Fruit fly (Drosophila melanogaster) whole organism, embryonic: ENCODE measurements around the gene CG14277.
A peak's percentile ranks its signal among the peaks of the same experiment; 100 is the strongest.

ENCODE experiments used
- Atf6 ChIP-seq: fragments of 200-800 bp; sonication (Bioruptor generic); IDR thresholded peaks from 2 replicates; pipeline ENCODE4 v1.3.6; 2022; ENCODE audit warnings: missing biosample characterization, missing genetic modification characterization
- CG1024 ChIP-seq: fragments of 200-800 bp; sonication (Bioruptor generic); IDR thresholded peaks from 2 replicates; pipeline ENCODE4 v1.3.6; 2022; ENCODE audit warnings: missing biosample characterization, missing genetic modification characterization
- CG11247 ChIP-seq: fragments of 200-800 bp; sonication (Bioruptor generic); IDR thresholded peaks from 2 replicates; pipeline ENCODE4 v1.3.6; 2022; ENCODE audit warnings: missing biosample characterization, missing genetic modification characterization
- CG11398 ChIP-seq: fragments of 200-800 bp; sonication (Bioruptor generic); optimal IDR thresholded peaks from 2 replicates; lab custom pipeline; 2016; ENCODE audit warnings: missing biosample characterization, missing genetic modification characterization
- CG12236 ChIP-seq: fragments of 200-800 bp; sonication (Bioruptor generic); optimal IDR thresholded peaks from 2 replicates; lab custom pipeline; 2016; ENCODE audit warnings: missing biosample characterization, missing genetic modification characterization
- CG12299 ChIP-seq: fragments of 200-800 bp; sonication (Bioruptor generic); optimal IDR thresholded peaks from 2 replicates; lab custom pipeline; 2018; ENCODE audit warnings: missing biosample characterization, mild to moderate bottlenecking, missing genetic modification characterization
- CG12659 ChIP-seq: fragments of 200-800 bp; sonication (Bioruptor generic); optimal IDR thresholded peaks from 3 replicates; lab custom pipeline; 2017; ENCODE audit warnings: mild to moderate bottlenecking, missing biosample characterization, missing genetic modification reagents, missing genetic modification characterization
- CG12744 ChIP-seq: fragments of 200-800 bp; sonication (Bioruptor generic); optimal IDR thresholded peaks from 2 replicates; lab custom pipeline; 2016; ENCODE audit warnings: missing biosample characterization, missing genetic modification characterization
- CG12942 ChIP-seq: fragments of 200-800 bp; sonication (Bioruptor generic); optimal IDR thresholded peaks from 3 replicates; lab custom pipeline; 2016; ENCODE audit warnings: missing biosample characterization, missing genetic modification characterization
- CG1603 ChIP-seq: fragments of 200-800 bp; sonication (Bioruptor generic); optimal IDR thresholded peaks from 2 replicates; lab custom pipeline; 2019; ENCODE audit warnings: missing biosample characterization, mild to moderate bottlenecking, missing genetic modification characterization, moderate library complexity
- CG16815 ChIP-seq: fragments of 200-800 bp; sonication (Bioruptor generic); optimal IDR thresholded peaks from 3 replicates; lab custom pipeline; 2017; ENCODE audit warnings: missing biosample characterization, mild to moderate bottlenecking, missing genetic modification characterization
- CG17328 ChIP-seq: fragments of 200-800 bp; sonication (Bioruptor generic); IDR thresholded peaks from 2 replicates; pipeline ENCODE4 v1.3.6; 2022; ENCODE audit warnings: missing biosample characterization, missing genetic modification characterization
- CG17568 ChIP-seq: fragments of 200-800 bp; sonication (Bioruptor generic); optimal IDR thresholded peaks from 2 replicates; lab custom pipeline; 2018; ENCODE audit warnings: missing biosample characterization, mild to moderate bottlenecking, missing genetic modification characterization, moderate library complexity
- CG18599 ChIP-seq: fragments of 200-800 bp; sonication (Bioruptor generic); optimal IDR thresholded peaks from 3 replicates; lab custom pipeline; 2017; ENCODE audit warnings: missing biosample characterization, missing genetic modification characterization, mild to moderate bottlenecking, moderate library complexity, missing genetic modification reagents
- CG42726 ChIP-seq: fragments of 200-800 bp; sonication (Bioruptor generic); IDR thresholded peaks from 2 replicates; pipeline ENCODE4 v1.3.6; 2022; ENCODE audit warnings: missing biosample characterization, missing genetic modification characterization; ENCODE audit not compliant: partially characterized antibody
- CG4404 ChIP-seq: fragments of 200-800 bp; sonication (Bioruptor generic); IDR thresholded peaks from 2 replicates; pipeline ENCODE4 v1.3.6; 2022; ENCODE audit warnings: missing biosample characterization, missing genetic modification characterization
- CG4730 ChIP-seq: fragments of 200-800 bp; sonication (Bioruptor generic); IDR thresholded peaks from 2 replicates; pipeline ENCODE4 v1.3.6; 2022; ENCODE audit warnings: missing biosample characterization, missing genetic modification characterization
- CG4820 ChIP-seq: fragments of 200-800 bp; sonication (Bioruptor generic); optimal IDR thresholded peaks from 3 replicates; lab custom pipeline; 2016; ENCODE audit warnings: missing biosample characterization, missing genetic modification characterization
- CG7839 ChIP-seq: fragments of 200-800 bp; sonication (Bioruptor generic); optimal IDR thresholded peaks from 3 replicates; lab custom pipeline; 2018; ENCODE audit warnings: missing biosample characterization, mild to moderate bottlenecking, missing genetic modification characterization, moderate library complexity
- CG7987 ChIP-seq: fragments of 200-800 bp; sonication (Bioruptor generic); optimal IDR thresholded peaks from 2 replicates; lab custom pipeline; 2018; ENCODE audit warnings: missing biosample characterization, mild to moderate bottlenecking, missing genetic modification characterization, moderate library complexity
- CG8924 ChIP-seq: fragments of 200-800 bp; optimal IDR thresholded peaks from 3 replicates; lab custom pipeline; 2019; ENCODE audit warnings: missing biosample characterization, mild to moderate bottlenecking, missing genetic modification characterization, moderate library complexity
- CHES-1-like ChIP-seq: fragments of 200-800 bp; sonication (Bioruptor generic); optimal IDR thresholded peaks from 2 replicates; lab custom pipeline; 2016; ENCODE audit warnings: missing biosample characterization, missing genetic modification characterization
- Doc2 ChIP-seq: fragments of 200-800 bp; sonication (Bioruptor generic); IDR thresholded peaks from 2 replicates; pipeline ENCODE4 v1.3.6; 2022; ENCODE audit warnings: missing biosample characterization, missing genetic modification characterization
- Fer2 ChIP-seq: fragments of 200-800 bp; sonication (Bioruptor generic); optimal IDR thresholded peaks from 2 replicates; lab custom pipeline; 2018; ENCODE audit warnings: missing biosample characterization, mild to moderate bottlenecking, missing genetic modification characterization, moderate library complexity
- Hsf ChIP-seq: fragments of 200-800 bp; sonication (Bioruptor generic); optimal IDR thresholded peaks from 3 replicates; lab custom pipeline; 2016; ENCODE audit warnings: missing biosample characterization, missing genetic modification characterization
- Jarid2 ChIP-seq: fragments of 200-800 bp; sonication (Bioruptor generic); optimal IDR thresholded peaks from 3 replicates; lab custom pipeline; 2017; ENCODE audit warnings: mild to moderate bottlenecking, missing biosample characterization, missing genetic modification reagents, missing genetic modification characterization
- Mrtf ChIP-seq: fragments of 200-800 bp; sonication (Bioruptor generic); IDR thresholded peaks from 3 replicates; pipeline ENCODE4 v1.3.6; 2022; ENCODE audit warnings: missing biosample characterization, missing genetic modification characterization
- Rfx ChIP-seq: fragments of 200-800 bp; sonication (Bioruptor generic); IDR thresholded peaks from 2 replicates; pipeline ENCODE4 v1.3.6; 2022; ENCODE audit warnings: missing biosample characterization, missing genetic modification characterization
- Six4 ChIP-seq: fragments of 200-800 bp; sonication (Bioruptor generic); optimal IDR thresholded peaks from 2 replicates; lab custom pipeline; 2016; ENCODE audit warnings: missing biosample characterization, missing genetic modification characterization
- Sry-β ChIP-seq: fragments of 200-800 bp; sonication (Bioruptor generic); optimal IDR thresholded peaks from 2 replicates; lab custom pipeline; 2018; ENCODE audit warnings: missing biosample characterization, mild to moderate bottlenecking, missing genetic modification characterization, moderate library complexity
- abd-A ChIP-seq: fragments of 200-800 bp; sonication (Bioruptor generic); optimal IDR thresholded peaks from 3 replicates; lab custom pipeline; 2019; ENCODE audit warnings: missing biosample characterization, mild to moderate bottlenecking, missing genetic modification characterization, moderate library complexity
- ara ChIP-seq: fragments of 200-800 bp; sonication (Bioruptor generic); IDR thresholded peaks from 2 replicates; pipeline ENCODE4 v1.3.6; 2022; ENCODE audit warnings: missing biosample characterization, missing genetic modification characterization
- ase ChIP-seq: fragments of 200-800 bp; sonication (Bioruptor generic); IDR thresholded peaks from 3 replicates; pipeline ENCODE4 v1.3.6; 2022; ENCODE audit warnings: missing biosample characterization, missing genetic modification characterization
- bab2 ChIP-seq: fragments of 200-800 bp; sonication (Bioruptor generic); optimal IDR thresholded peaks from 2 replicates; lab custom pipeline; 2016; ENCODE audit warnings: missing biosample characterization, missing genetic modification characterization
- crol ChIP-seq: fragments of 200-800 bp; sonication (Bioruptor generic); IDR thresholded peaks from 2 replicates; pipeline ENCODE4 v1.3.6; 2022; ENCODE audit warnings: missing biosample characterization, missing genetic modification characterization
- dimm ChIP-seq: fragments of 200-800 bp; sonication (Bioruptor generic); IDR thresholded peaks from 2 replicates; pipeline ENCODE4 v1.3.6; 2022; ENCODE audit warnings: missing biosample characterization, missing genetic modification characterization
- eve ChIP-seq, 2 experiments: fragments of >200 bp; optimal IDR thresholded peaks; 2 replicates each; lab custom pipeline; 2017; ENCODE audit warnings: missing biosample characterization in 2 of 2, missing genetic modification characterization in 2 of 2
- exex ChIP-seq: fragments of 200-800 bp; sonication (Bioruptor generic); optimal IDR thresholded peaks from 4 replicates; lab custom pipeline; 2018; ENCODE audit warnings: missing biosample characterization, mild to moderate bottlenecking, missing genetic modification characterization, moderate library complexity
- hb ChIP-seq: fragments of 200-800 bp; sonication (Bioruptor generic); IDR thresholded peaks from 3 replicates; pipeline ENCODE4 v1.3.6; 2022; ENCODE audit warnings: missing biosample characterization, missing genetic modification characterization; ENCODE audit not compliant: partially characterized antibody
- jing ChIP-seq: fragments of 200-800 bp; sonication (Bioruptor generic); optimal IDR thresholded peaks from 2 replicates; lab custom pipeline; 2018; ENCODE audit warnings: missing biosample characterization, mild to moderate bottlenecking, missing genetic modification characterization
- nerfin-2 ChIP-seq: fragments of 200-800 bp; sonication (Bioruptor generic); IDR thresholded peaks from 2 replicates; pipeline ENCODE4 v1.3.6; 2022; ENCODE audit warnings: missing biosample characterization, missing genetic modification characterization; ENCODE audit not compliant: partially characterized antibody
- otp ChIP-seq: fragments of 200-800 bp; sonication (Bioruptor generic); IDR thresholded peaks from 3 replicates; pipeline ENCODE4, ENCODE4 v1.3.6; 2022; ENCODE audit warnings: missing biosample characterization, missing genetic modification characterization
- pita ChIP-seq: fragments of 200-800 bp; sonication (Bioruptor generic); optimal IDR thresholded peaks from 2 replicates; lab custom pipeline; 2017; ENCODE audit warnings: missing biosample characterization, mild to moderate bottlenecking, missing genetic modification characterization
- salm ChIP-seq: fragments of 200-800 bp; sonication (Bioruptor generic); optimal IDR thresholded peaks from 2 replicates; lab custom pipeline; 2018; ENCODE audit warnings: missing biosample characterization, mild to moderate bottlenecking, missing genetic modification characterization
- slbo ChIP-seq: fragments of 200-800 bp; sonication (Bioruptor generic); IDR thresholded peaks from 2 replicates; pipeline ENCODE4 v1.3.6; 2022; ENCODE audit warnings: missing biosample characterization, missing genetic modification characterization
- sqz ChIP-seq: fragments of 200-800 bp; sonication (Bioruptor generic); optimal IDR thresholded peaks from 3 replicates; lab custom pipeline; 2018; ENCODE audit warnings: missing biosample characterization, mild to moderate bottlenecking, missing genetic modification characterization
- unpg ChIP-seq: fragments of 200-800 bp; sonication (Bioruptor generic); optimal IDR thresholded peaks from 3 replicates; lab custom pipeline; 2018; ENCODE audit warnings: missing biosample characterization, mild to moderate bottlenecking, missing genetic modification characterization, moderate library complexity
- vnd ChIP-seq: fragments of 200-800 bp; sonication (Bioruptor generic); IDR thresholded peaks from 3 replicates; pipeline ENCODE4 v1.3.6; 2022; ENCODE audit warnings: missing biosample characterization, missing genetic modification characterization; ENCODE audit not compliant: partially characterized antibody
- wdn ChIP-seq: fragments of 200-800 bp; sonication (Bioruptor generic); IDR thresholded peaks from 2 replicates; pipeline ENCODE4 v1.3.6; 2022; ENCODE audit warnings: missing biosample characterization, missing genetic modification characterization
- zen ChIP-seq: fragments of 200-800 bp; sonication (Bioruptor generic); optimal IDR thresholded peaks from 3 replicates; lab custom pipeline; 2018; ENCODE audit warnings: missing biosample characterization, mild to moderate bottlenecking, missing genetic modification characterization, moderate library complexity

CG14277 gene

dm6 chr2L:8274958-8275584 is 32.8 kb downstream of the CG14277 start (continued):
- TF ChIP-seq CG18599 (GFP tag; lab: Kevin White, UChicago) (peak; percentile 48), CG42726 (GFP tag; lab: Robert Waterston, UW) (no peak), otp (GFP tag; lab: Robert Waterston, UW) (peak; percentile 49; the same call in 1 of the 3 replicates), CG16815 (GFP tag; lab: Kevin White, UChicago) (peak; percentile 53), eve (GFP tag; optimal IDR thresholded peaks at IDR 0.05; lab: Kevin White, UChicago) (peak in 1 of 2 experiments; percentile 64), salm (tag; lab: Kevin White, UChicago) (peak; percentile 37), Jarid2 (peak; percentile 20), hb (GFP tag; lab: Robert Waterston, UW) (no peak), Fer2 (no peak), CG1024 (GFP tag; lab: Robert Waterston, UW) (no peak), CG17328 (GFP tag; lab: Robert Waterston, UW) (peak; percentile 71), CG7839 (tag; lab: Kevin White, UChicago) (peak; percentile 78), slbo (peak; percentile 60), Six4 (GFP tag; lab: Kevin White, UChicago) (peak; percentile 64), CG12299 (tag; lab: Kevin White, UChicago) (peak; percentile 29), CG12942 (GFP tag; lab: Kevin White, UChicago) (peak; percentile 19), CG8924 (tag; lab: Kevin White, UChicago) (peak; percentile 90), Doc2 (GFP tag; lab: Robert Waterston, UW) (no peak), CG4820 (GFP tag; lab: Kevin White, UChicago) (peak; percentile 57), zen (tag; lab: Kevin White, UChicago) (peak; percentile 90), CG12659 (GFP tag; lab: Kevin White, UChicago) (peak; percentile 18), CG17568 (GFP tag; lab: Kevin White, UChicago) (peak; percentile 58), CG4404 (peak; percentile 68), vnd (GFP tag; lab: Robert Waterston, UW) (no peak), CG4730 (GFP tag; lab: Robert Waterston, UW) (no peak), CG12236 (GFP tag; lab: Kevin White, UChicago) (no peak), dimm (no peak), CG12744 (peak; percentile 38), Rfx (GFP tag; lab: Robert Waterston, UW) (peak; percentile 22; the same call in 1 of the 2 replicates), Mrtf (no peak), ase (0 out of 3 replicates have a peak, but pooled peaks have one; percentile 25), nerfin-2 (GFP tag; lab: Robert Waterston, UW) (no peak), crol (GFP tag; lab: Robert Waterston, UW) (no peak), unpg (GFP tag; lab: Kevin White, UChicago) (peak; percentile 83), jing (peak; percentile 12), CHES-1-like (GFP tag; lab: Kevin White, UChicago) (no peak), CG7987 (GFP tag; lab: Kevin White, UChicago) (no peak), sqz (GFP tag; lab: Kevin White, UChicago) (peak; percentile 34), Atf6 (peak; percentile 55; the same call in 1 of the 2 replicates), CG11398 (GFP tag; lab: Kevin White, UChicago) (no peak), CG11247 (GFP tag; lab: Robert Waterston, UW) (0 out of 2 replicates have a peak, but pooled peaks have one; percentile 33), Sry-β (GFP tag; lab: Kevin White, UChicago) (no peak), Hsf (GFP tag; lab: Kevin White, UChicago) (peak; percentile 67), CG1603 (tag; lab: Kevin White, UChicago) (no peak), bab2 (GFP tag; lab: Kevin White, UChicago) (no peak), abd-A (tag; lab: Kevin White, UChicago) (no peak), pita (GFP tag; lab: Kevin White, UChicago) (no peak), ara (peak; percentile 61; the same call in 1 of the 2 replicates), wdn (no peak), exex (tag; lab: Kevin White, UChicago) (no peak)
